Worm (Caenorhabditis elegans) whole organism, L1 larva: ENCODE measurements around the gene sra-4.

Experiments used
- ama-1 ChIP-seq: fragments of 150-350 bp; optimal IDR thresholded peaks from 2 replicates; lab custom pipeline; 2014
- lin-13 ChIP-seq: fragments of 150-350 bp; optimal IDR thresholded peaks from 2 replicates; lab custom pipeline; 2014; ENCODE audit warnings: missing biosample characterization, missing genetic modification reagents, missing genetic modification characterization
- pax-3 ChIP-seq: fragments of 200-800 bp; sonication (Bioruptor generic); optimal IDR thresholded peaks from 2 replicates; lab custom pipeline; 2018; ENCODE audit warnings: mild to moderate bottlenecking, missing genetic modification characterization, moderate library complexity, missing compliant biosample characterization
- snpc-4 ChIP-seq: fragments of 150-350 bp; optimal IDR thresholded peaks from 2 replicates; lab custom pipeline; 2014; ENCODE audit warnings: missing biosample characterization, missing genetic modification characterization
- tbx-2 ChIP-seq: sonication (generic microtip); optimal IDR thresholded peaks from 2 replicates; lab custom pipeline; 2016; ENCODE audit warnings: missing genetic modification characterization, missing compliant biosample characterization
- xbp-1 ChIP-seq: sonication (generic microtip); optimal IDR thresholded peaks from 2 replicates; lab custom pipeline; 2016; ENCODE audit warnings: missing genetic modification characterization, missing compliant biosample characterization
- zip-4 ChIP-seq: fragments of 200-800 bp; sonication (Bioruptor generic); optimal IDR thresholded peaks from 2 replicates; lab custom pipeline; 2018; ENCODE audit warnings: mild to moderate bottlenecking, missing genetic modification characterization, moderate library complexity, missing compliant biosample characterization

ce11 chrII:9540723-9541122 lies 2.0 kb downstream of the sra-4 start, which contains the start of gene sra-3:
- TF ChIP-seq lin-13 (GFP tag; lab: Kevin White, UChicago), result no peak
- TF ChIP-seq tbx-2 (tag; lab: Kevin White, UChicago), result no peak
- no peak for TF ChIP-seq pax-3
- TF ChIP-seq snpc-4 (tag; lab: Kevin White, UChicago), result no peak
- no peak for TF ChIP-seq ama-1
- no peak for TF ChIP-seq zip-4 (GFP tag; lab: Kevin White, UChicago)
- no peak for TF ChIP-seq xbp-1 (tag; lab: Kevin White, UChicago)
